Fruit fly (Drosophila melanogaster) whole organism, embryonic: ENCODE measurements around the gene CG46317.

ENCODE experiments used
- Aef1 ChIP-seq: fragments of 200-800 bp; sonication (Bioruptor generic); IDR thresholded peaks from 3 replicates; pipeline ENCODE4 v1.3.6; 2022; ENCODE audit warnings: missing biosample characterization, missing genetic modification characterization
- CG11093 ChIP-seq: fragments of 200-800 bp; sonication (Bioruptor generic); IDR thresholded peaks from 3 replicates; pipeline ENCODE4 v1.3.6; 2022; ENCODE audit warnings: missing biosample characterization, missing genetic modification characterization
- CG12155 ChIP-seq: fragments of 200-800 bp; sonication (Bioruptor generic); optimal IDR thresholded peaks from 3 replicates; lab custom pipeline; 2016; ENCODE audit warnings: missing biosample characterization, missing genetic modification characterization
- CG12391 ChIP-seq: fragments of 200-800 bp; sonication (Bioruptor generic); optimal IDR thresholded peaks from 3 replicates; lab custom pipeline; 2018; ENCODE audit warnings: missing biosample characterization, mild to moderate bottlenecking, missing genetic modification characterization, moderate library complexity
- CG14860 ChIP-seq: fragments of 200-800 bp; sonication (Bioruptor generic); IDR thresholded peaks from 3 replicates; pipeline ENCODE4 v1.3.6; 2022; ENCODE audit warnings: missing biosample characterization, missing genetic modification characterization; ENCODE audit not compliant: partially characterized antibody
- CG17328 ChIP-seq: fragments of 200-800 bp; sonication (Bioruptor generic); IDR thresholded peaks from 2 replicates; pipeline ENCODE4 v1.3.6; 2022; ENCODE audit warnings: missing biosample characterization, missing genetic modification characterization
- CG17385 ChIP-seq: fragments of 200-800 bp; sonication (Bioruptor generic); optimal IDR thresholded peaks from 3 replicates; lab custom pipeline; 2018; ENCODE audit warnings: missing biosample characterization, mild to moderate bottlenecking, missing genetic modification characterization
- CG17568 ChIP-seq: fragments of 200-800 bp; sonication (Bioruptor generic); optimal IDR thresholded peaks from 2 replicates; lab custom pipeline; 2018; ENCODE audit warnings: missing biosample characterization, mild to moderate bottlenecking, missing genetic modification characterization, moderate library complexity
- CG2116 ChIP-seq: fragments of 200-800 bp; sonication (Bioruptor generic); optimal IDR thresholded peaks from 3 replicates; lab custom pipeline; 2018; ENCODE audit warnings: missing biosample characterization, mild to moderate bottlenecking, missing genetic modification characterization
- CG2712 ChIP-seq: fragments of 200-800 bp; optimal IDR thresholded peaks from 3 replicates; lab custom pipeline; 2019; ENCODE audit warnings: missing biosample characterization, mild to moderate bottlenecking, missing genetic modification characterization, moderate library complexity
- CG2875 ChIP-seq: fragments of 200-800 bp; sonication (Bioruptor generic); optimal IDR thresholded peaks from 2 replicates; lab custom pipeline; 2017; ENCODE audit warnings: missing biosample characterization, mild to moderate bottlenecking, missing genetic modification characterization, missing genetic modification reagents
- CG32772 ChIP-seq: fragments of 200-800 bp; sonication (Bioruptor generic); IDR thresholded peaks from 2 replicates; pipeline ENCODE4 v1.3.6; 2022; ENCODE audit warnings: missing biosample characterization, missing genetic modification characterization
- CG4404 ChIP-seq: fragments of 200-800 bp; sonication (Bioruptor generic); IDR thresholded peaks from 2 replicates; pipeline ENCODE4 v1.3.6; 2022; ENCODE audit warnings: missing biosample characterization, missing genetic modification characterization
- CG6254 ChIP-seq: fragments of 200-800 bp; sonication (Bioruptor generic); optimal IDR thresholded peaks from 3 replicates; lab custom pipeline; 2017; ENCODE audit warnings: mild to moderate bottlenecking, missing biosample characterization, missing genetic modification reagents, missing genetic modification characterization
- CG6765 ChIP-seq: fragments of 200-800 bp; sonication (Bioruptor generic); optimal IDR thresholded peaks from 3 replicates; lab custom pipeline; 2017; ENCODE audit warnings: missing biosample characterization, mild to moderate bottlenecking, missing genetic modification characterization
- CG8924 ChIP-seq: fragments of 200-800 bp; optimal IDR thresholded peaks from 3 replicates; lab custom pipeline; 2019; ENCODE audit warnings: missing biosample characterization, mild to moderate bottlenecking, missing genetic modification characterization, moderate library complexity
- CG9817 ChIP-seq: fragments of 200-800 bp; sonication (Bioruptor generic); optimal IDR thresholded peaks from 2 replicates; lab custom pipeline; 2018; ENCODE audit warnings: missing biosample characterization, mild to moderate bottlenecking, missing genetic modification characterization, moderate library complexity
- CG9932 ChIP-seq: fragments of 200-800 bp; sonication (Bioruptor generic); IDR thresholded peaks from 2 replicates; pipeline ENCODE4 v1.3.6; 2022; ENCODE audit warnings: missing biosample characterization, missing genetic modification characterization
- CHES-1-like ChIP-seq: fragments of 200-800 bp; sonication (Bioruptor generic); optimal IDR thresholded peaks from 2 replicates; lab custom pipeline; 2016; ENCODE audit warnings: missing biosample characterization, missing genetic modification characterization
- Camta ChIP-seq: fragments of 200-800 bp; sonication (Bioruptor generic); optimal IDR thresholded peaks from 2 replicates; lab custom pipeline; 2016; ENCODE audit warnings: missing biosample characterization, missing genetic modification characterization
- Drgx ChIP-seq: fragments of 200-800 bp; sonication (Bioruptor generic); IDR thresholded peaks from 2 replicates; pipeline ENCODE4 v1.3.6; 2022; ENCODE audit warnings: missing biosample characterization, missing genetic modification characterization
- Fer2 ChIP-seq: fragments of 200-800 bp; sonication (Bioruptor generic); optimal IDR thresholded peaks from 2 replicates; lab custom pipeline; 2018; ENCODE audit warnings: missing biosample characterization, mild to moderate bottlenecking, missing genetic modification characterization, moderate library complexity
- HLH54F ChIP-seq: fragments of 200-800 bp; sonication (Bioruptor generic); optimal IDR thresholded peaks from 3 replicates; lab custom pipeline; 2016; ENCODE audit warnings: missing biosample characterization, missing genetic modification characterization
- MBD-R2 ChIP-seq: fragments of 200-800 bp; sonication (Bioruptor generic); IDR thresholded peaks from 2 replicates; pipeline ENCODE4 v1.3.6; 2022; ENCODE audit warnings: missing biosample characterization, missing genetic modification characterization
- Mad ChIP-seq: fragments of 200-800 bp; sonication (Bioruptor generic); optimal IDR thresholded peaks from 2 replicates; lab custom pipeline; 2016; ENCODE audit warnings: missing biosample characterization, missing genetic modification characterization
- NFAT ChIP-seq: fragments of 200-800 bp; sonication (Bioruptor generic); IDR thresholded peaks from 2 replicates; pipeline ENCODE4 v1.3.6; 2022; ENCODE audit warnings: missing biosample characterization, missing genetic modification characterization
- Neu2 ChIP-seq: fragments of 200-800 bp; sonication (Bioruptor generic); optimal IDR thresholded peaks from 3 replicates; lab custom pipeline; 2016; ENCODE audit warnings: missing biosample characterization, missing genetic modification characterization, borderline replicate concordance
- Oaz ChIP-seq: fragments of 200-800 bp; sonication (Bioruptor generic); IDR thresholded peaks from 2 replicates; pipeline ENCODE4 v1.3.6; 2022; ENCODE audit warnings: missing biosample characterization, missing genetic modification characterization
- Oli ChIP-seq: fragments of 200-800 bp; sonication (Bioruptor generic); optimal IDR thresholded peaks from 2 replicates; lab custom pipeline; 2018; ENCODE audit warnings: missing biosample characterization, mild to moderate bottlenecking, missing genetic modification characterization, moderate library complexity
- Side ChIP-seq: fragments of 200-800 bp; sonication (Bioruptor generic); optimal IDR thresholded peaks from 2 replicates; lab custom pipeline; 2016; ENCODE audit warnings: missing biosample characterization, missing genetic modification characterization
- Sox102F ChIP-seq: fragments of 200-800 bp; sonication (Bioruptor generic); optimal IDR thresholded peaks from 2 replicates; lab custom pipeline; 2018; ENCODE audit warnings: missing biosample characterization, mild to moderate bottlenecking, missing genetic modification characterization, moderate library complexity
- Taf1 ChIP-seq: fragments of 200-800 bp; sonication (Bioruptor generic); IDR thresholded peaks from 2 replicates; pipeline ENCODE4 v1.3.6; 2022; ENCODE audit warnings: missing biosample characterization, missing genetic modification characterization
- bigmax ChIP-seq: fragments of 200-800 bp; sonication (Bioruptor generic); optimal IDR thresholded peaks from 2 replicates; lab custom pipeline; 2018; ENCODE audit warnings: missing biosample characterization, mild to moderate bottlenecking, missing genetic modification characterization
- chif ChIP-seq, 2 experiments: fragments of 200-800 bp; sonication (Bioruptor generic); optimal IDR thresholded peaks; 3 replicates each; lab custom pipeline; 2016; ENCODE audit warnings: missing biosample characterization in 2 of 2, missing genetic modification characterization in 2 of 2
- ems ChIP-seq: fragments of 200-800 bp; sonication (Bioruptor generic); optimal IDR thresholded peaks from 3 replicates; lab custom pipeline; 2016; ENCODE audit warnings: missing biosample characterization, missing genetic modification characterization
- fd3F ChIP-seq: fragments of 200-800 bp; sonication (Bioruptor generic); optimal IDR thresholded peaks from 2 replicates; lab custom pipeline; 2018; ENCODE audit warnings: missing biosample characterization, mild to moderate bottlenecking, missing genetic modification characterization, moderate library complexity
- fd64A ChIP-seq: fragments of 200-800 bp; sonication (Bioruptor generic); optimal IDR thresholded peaks from 3 replicates; lab custom pipeline; 2018; ENCODE audit warnings: missing biosample characterization, mild to moderate bottlenecking, missing genetic modification characterization
- fru ChIP-seq: fragments of >200 bp; optimal IDR thresholded peaks from 2 replicates; lab custom pipeline; 2017
- ftz-f1 ChIP-seq: fragments of 200-800 bp; sonication (Bioruptor generic); optimal IDR thresholded peaks from 2 replicates; lab custom pipeline; 2016; ENCODE audit warnings: missing biosample characterization, missing genetic modification characterization
- fu2 ChIP-seq: fragments of 200-800 bp; sonication (Bioruptor generic); optimal IDR thresholded peaks from 2 replicates; lab custom pipeline; 2016; ENCODE audit warnings: missing biosample characterization, missing genetic modification characterization
- h ChIP-seq: fragments of >200 bp; optimal IDR thresholded peaks from 2 replicates; lab custom pipeline; 2017
- ham ChIP-seq: fragments of 200-800 bp; sonication (Bioruptor generic); IDR thresholded peaks from 2 replicates; pipeline ENCODE4 v1.3.6; 2022; ENCODE audit warnings: missing biosample characterization, missing genetic modification characterization
- jigr1 ChIP-seq: fragments of 200-800 bp; sonication (Bioruptor generic); IDR thresholded peaks from 3 replicates; pipeline ENCODE4 v1.3.6; 2022; ENCODE audit warnings: missing biosample characterization, missing genetic modification characterization
- ken ChIP-seq: fragments of 200-800 bp; sonication (Bioruptor generic); IDR thresholded peaks from 3 replicates; pipeline ENCODE4 v1.3.6; 2022; ENCODE audit warnings: missing biosample characterization, missing genetic modification characterization
- kni ChIP-seq: fragments of 200-800 bp; sonication (Bioruptor generic); optimal IDR thresholded peaks from 3 replicates; lab custom pipeline; 2017; ENCODE audit warnings: mild to moderate bottlenecking, missing biosample characterization, missing genetic modification reagents, missing genetic modification characterization
- lbe ChIP-seq: fragments of 200-800 bp; sonication (Bioruptor generic); optimal IDR thresholded peaks from 2 replicates; lab custom pipeline; 2016; ENCODE audit warnings: missing biosample characterization, mild to moderate bottlenecking, missing genetic modification characterization
- pan ChIP-seq, 4 experiments: fragments of >200 bp in 3 of 4; fragments of 200-800 bp in 1 of 4; sonication (Bioruptor generic) in 1 of 4; optimal IDR thresholded peaks in 3 of 4; IDR thresholded peaks in 1 of 4; 2 replicates each; pipeline versions ENCODE4 v1.3.6 to Lab custom; 2017 to 2022; ENCODE audit warnings: missing biosample characterization in 2 of 4, missing genetic modification characterization in 2 of 4, mixed read lengths in 1 of 4
- shn ChIP-seq: fragments of 200-800 bp; sonication (Bioruptor generic); optimal IDR thresholded peaks from 3 replicates; lab custom pipeline; 2016; ENCODE audit warnings: missing biosample characterization, missing genetic modification characterization
- slp2 ChIP-seq: fragments of 200-800 bp; sonication (Bioruptor generic); optimal IDR thresholded peaks from 2 replicates; lab custom pipeline; 2016; ENCODE audit warnings: missing biosample characterization, missing genetic modification characterization
- tin ChIP-seq: fragments of 200-800 bp; sonication (Bioruptor generic); optimal IDR thresholded peaks from 3 replicates; lab custom pipeline; 2016; ENCODE audit warnings: missing biosample characterization, missing genetic modification characterization
- toy ChIP-seq: fragments of 200-800 bp; sonication (Bioruptor generic); IDR thresholded peaks from 2 replicates; pipeline ENCODE4 v1.3.6; 2022; ENCODE audit warnings: missing biosample characterization, missing genetic modification characterization

Gene CG46317

DNA sequence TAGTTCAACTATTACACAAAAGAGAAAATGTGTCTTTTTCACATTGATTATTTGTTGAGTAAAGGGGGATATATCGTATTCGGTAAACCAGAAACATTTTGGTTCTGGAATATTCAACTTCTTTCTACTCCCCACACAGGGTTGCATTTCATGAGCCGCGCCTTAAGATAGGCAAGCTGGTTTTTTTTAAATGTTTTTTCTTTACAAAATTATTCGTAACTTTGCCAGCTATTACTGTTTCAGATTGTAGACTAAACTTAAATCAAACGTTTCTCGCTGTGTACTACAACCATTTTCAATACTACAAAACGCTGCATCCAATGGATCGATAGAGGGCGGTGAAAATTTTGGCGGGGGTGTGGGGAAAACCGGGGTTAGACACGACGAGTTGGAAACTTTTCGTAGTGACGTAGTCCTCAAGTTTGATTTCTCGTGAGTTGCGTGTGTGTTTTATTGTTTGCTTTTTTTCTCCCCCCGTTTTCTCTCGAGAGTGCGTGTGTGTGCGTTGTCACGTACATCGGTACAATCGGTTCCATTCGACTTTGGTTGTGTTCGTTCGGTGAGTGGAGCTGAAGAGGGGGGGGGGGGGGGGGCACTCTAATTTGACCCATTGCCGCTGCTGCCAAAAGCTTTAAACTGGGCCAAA lies 47.4 kb upstream of the CG46317 start (continued):
- TF ChIP-seq CG9932 (GFP tag; lab: Robert Waterston, UW) = no peak; the same call in 1 of the 2 replicates
- TF ChIP-seq Side (GFP tag; lab: Kevin White, UChicago) = no peak
- no peak for TF ChIP-seq pan (optimal IDR thresholded peaks at IDR 0.05; lab: Kevin White, UChicago)
- TF ChIP-seq pan (GFP tag; optimal IDR thresholded peaks at IDR 0.05 in 1 of 2, IDR thresholded peaks at IDR 0.05 in 1 of 2) = no peak
- TF ChIP-seq kni (GFP tag; lab: Kevin White, UChicago) = no peak
- TF ChIP-seq tin (GFP tag; lab: Kevin White, UChicago) = peak; percentile 15
- TF ChIP-seq Oaz (GFP tag; lab: Robert Waterston, UW) = no peak
- TF ChIP-seq CG12391 (tag; lab: Kevin White, UChicago) = peak; percentile 47
- TF ChIP-seq CG17385 (GFP tag; lab: Kevin White, UChicago) = peak; percentile 30
- no peak for TF ChIP-seq MBD-R2 (GFP tag; lab: Robert Waterston, UW)
- 0 out of 2 replicates have a peak, but pooled peaks have one; percentile 8 for TF ChIP-seq CG17328 (GFP tag; lab: Robert Waterston, UW)
- no peak for TF ChIP-seq Aef1 (GFP tag; lab: Robert Waterston, UW)
- peak; percentile 95 for TF ChIP-seq CG2116 (GFP tag; lab: Kevin White, UChicago)
- no peak for TF ChIP-seq Neu2 (GFP tag; lab: Kevin White, UChicago)
- no peak for TF ChIP-seq Taf1
- no peak for TF ChIP-seq CG9817
- TF ChIP-seq fu2 = no peak
- TF ChIP-seq slp2 (GFP tag; lab: Kevin White, UChicago) = peak; percentile 18
- no peak for TF ChIP-seq lbe
- no peak for TF ChIP-seq CG4404 (GFP tag; lab: Robert Waterston, UW)
- no peak for TF ChIP-seq CG32772 (GFP tag; lab: Robert Waterston, UW)
- peak; percentile 21 for TF ChIP-seq CG8924 (tag; lab: Kevin White, UChicago)
- peak; percentile 46 for TF ChIP-seq Oli
- TF ChIP-seq HLH54F (GFP tag; lab: Kevin White, UChicago) = no peak
- TF ChIP-seq ftz-f1 (GFP tag; lab: Kevin White, UChicago) = no peak
- no peak for TF ChIP-seq ken (GFP tag; lab: Robert Waterston, UW)
- TF ChIP-seq CHES-1-like = peak; percentile 10
- TF ChIP-seq bigmax (GFP tag; lab: Kevin White, UChicago) = no peak
- TF ChIP-seq fd3F = peak; percentile 27
- no peak for TF ChIP-seq Fer2
- TF ChIP-seq h (lab: Kevin White, UChicago) = no peak
- peak; percentile 24 for TF ChIP-seq CG17568 (GFP tag; lab: Kevin White, UChicago)
- TF ChIP-seq Sox102F (GFP tag; lab: Kevin White, UChicago) = peak; percentile 51
- peak; percentile 24 for TF ChIP-seq shn (GFP tag; lab: Kevin White, UChicago)
- no peak for TF ChIP-seq toy (GFP tag; lab: Robert Waterston, UW)
- TF ChIP-seq fd64A (GFP tag; lab: Kevin White, UChicago) = no peak
- TF ChIP-seq CG6254 (GFP tag; lab: Kevin White, UChicago) = no peak
- TF ChIP-seq chif (GFP tag; optimal IDR thresholded peaks at IDR 0.05; lab: Kevin White, UChicago) = peak in 1 of 2 experiments; percentile 20
- TF ChIP-seq CG12155 (GFP tag; lab: Kevin White, UChicago) = no peak
- no peak for TF ChIP-seq Mad (GFP tag; lab: Kevin White, UChicago)
- TF ChIP-seq CG11093 (GFP tag; lab: Robert Waterston, UW) = no peak
- no peak for TF ChIP-seq jigr1 (GFP tag; lab: Robert Waterston, UW)
- peak; percentile 43 for TF ChIP-seq Drgx (GFP tag; lab: Robert Waterston, UW)
- TF ChIP-seq CG2712 (tag; lab: Kevin White, UChicago) = peak; percentile 44
- TF ChIP-seq ems (GFP tag; lab: Kevin White, UChicago) = no peak
- TF ChIP-seq ham (GFP tag; lab: Robert Waterston, UW) = no peak
- no peak for TF ChIP-seq CG6765
- TF ChIP-seq CG2875 = no peak
- no peak for TF ChIP-seq fru
- no peak for TF ChIP-seq CG14860 (GFP tag; lab: Robert Waterston, UW)
- no peak for TF ChIP-seq NFAT (GFP tag; lab: Robert Waterston, UW)
- peak; percentile 28 for TF ChIP-seq Camta (GFP tag; lab: Kevin White, UChicago)
